Fruit fly (Drosophila melanogaster) whole organism, embryonic: Measurements from ENCODE around the gene CG6287.

Source experiments
- ATbp ChIP-seq: fragments of 200-800 bp; sonication (Bioruptor generic); optimal IDR thresholded peaks from 2 replicates; lab custom pipeline; 2017; ENCODE audit warnings: missing biosample characterization, mild to moderate bottlenecking, missing genetic modification characterization, missing genetic modification reagents
- BEAF-32 ChIP-seq: fragments of 200-800 bp; sonication (Bioruptor generic); optimal IDR thresholded peaks from 3 replicates; lab custom pipeline; 2017; ENCODE audit warnings: missing biosample characterization, missing genetic modification characterization, mild to moderate bottlenecking, moderate library complexity, missing genetic modification reagents
- BtbVII ChIP-seq: fragments of 200-800 bp; sonication (Bioruptor generic); optimal IDR thresholded peaks from 3 replicates; lab custom pipeline; 2017; ENCODE audit warnings: missing biosample characterization, mild to moderate bottlenecking, missing genetic modification characterization
- CG11093 ChIP-seq: fragments of 200-800 bp; sonication (Bioruptor generic); IDR thresholded peaks from 3 replicates; pipeline ENCODE4 v1.3.6; 2022; ENCODE audit warnings: missing biosample characterization, missing genetic modification characterization
- CG11456 ChIP-seq: fragments of 200-800 bp; sonication (Bioruptor generic); IDR thresholded peaks from 3 replicates; pipeline ENCODE4 v1.3.6; 2022; ENCODE audit warnings: missing biosample characterization, missing genetic modification characterization
- CG11504 ChIP-seq: fragments of 200-800 bp; sonication (Bioruptor generic); optimal IDR thresholded peaks from 3 replicates; lab custom pipeline; 2019; ENCODE audit warnings: missing biosample characterization, mild to moderate bottlenecking, missing genetic modification characterization, moderate library complexity
- CG12236 ChIP-seq: fragments of 200-800 bp; sonication (Bioruptor generic); optimal IDR thresholded peaks from 2 replicates; lab custom pipeline; 2016; ENCODE audit warnings: missing biosample characterization, missing genetic modification characterization
- CG12769 ChIP-seq: fragments of 200-800 bp; sonication (Bioruptor generic); optimal IDR thresholded peaks from 2 replicates; lab custom pipeline; 2019; ENCODE audit warnings: missing biosample characterization, mild to moderate bottlenecking, missing genetic modification characterization, moderate library complexity
- CG13123 ChIP-seq: fragments of 200-800 bp; sonication (Bioruptor generic); optimal IDR thresholded peaks from 2 replicates; lab custom pipeline; 2016; ENCODE audit warnings: missing biosample characterization, missing genetic modification characterization
- CG13287 ChIP-seq: fragments of 200-800 bp; sonication (Bioruptor generic); IDR thresholded peaks from 2 replicates; pipeline ENCODE4 v1.3.6; 2022; ENCODE audit warnings: missing biosample characterization, missing genetic modification characterization; ENCODE audit not compliant: partially characterized antibody
- CG1603 ChIP-seq: fragments of 200-800 bp; sonication (Bioruptor generic); optimal IDR thresholded peaks from 2 replicates; lab custom pipeline; 2019; ENCODE audit warnings: missing biosample characterization, mild to moderate bottlenecking, missing genetic modification characterization, moderate library complexity
- CG17186 ChIP-seq: fragments of 200-800 bp; sonication (Bioruptor generic); optimal IDR thresholded peaks from 3 replicates; lab custom pipeline; 2017; ENCODE audit warnings: missing biosample characterization, missing genetic modification reagents, missing genetic modification characterization
- CG17912 ChIP-seq: fragments of 200-800 bp; sonication (Bioruptor generic); optimal IDR thresholded peaks from 2 replicates; lab custom pipeline; 2018; ENCODE audit warnings: missing biosample characterization, mild to moderate bottlenecking, missing genetic modification characterization
- CG31441 ChIP-seq: fragments of 200-800 bp; sonication (Bioruptor generic); IDR thresholded peaks from 2 replicates; pipeline ENCODE4 v1.3.6; 2022; ENCODE audit warnings: missing biosample characterization, missing genetic modification characterization
- CG3281 ChIP-seq: fragments of 200-800 bp; sonication (Bioruptor generic); optimal IDR thresholded peaks from 3 replicates; lab custom pipeline; 2017; ENCODE audit warnings: missing biosample characterization, mild to moderate bottlenecking, missing genetic modification characterization
- CG4424 ChIP-seq: fragments of 200-800 bp; sonication (Bioruptor generic); optimal IDR thresholded peaks from 3 replicates; lab custom pipeline; 2016; ENCODE audit warnings: missing biosample characterization, missing genetic modification characterization
- CG4854 ChIP-seq: fragments of 200-800 bp; sonication (Bioruptor generic); optimal IDR thresholded peaks from 2 replicates; lab custom pipeline; 2016; ENCODE audit warnings: missing biosample characterization, missing genetic modification characterization, inconsistent platforms
- CG6791 ChIP-seq: fragments of 200-800 bp; sonication (Bioruptor generic); IDR thresholded peaks from 3 replicates; pipeline ENCODE4 v1.3.6; 2022; ENCODE audit warnings: missing biosample characterization, missing genetic modification characterization; ENCODE audit not compliant: partially characterized antibody
- CG7963 ChIP-seq: fragments of 200-800 bp; sonication (Bioruptor generic); IDR thresholded peaks from 3 replicates; pipeline ENCODE4 v1.3.6; 2022; ENCODE audit warnings: missing biosample characterization, missing genetic modification characterization; ENCODE audit not compliant: partially characterized antibody
- Deaf1 ChIP-seq: fragments of 200-800 bp; optimal IDR thresholded peaks from 3 replicates; lab custom pipeline; 2019; ENCODE audit warnings: missing biosample characterization, mild to moderate bottlenecking, missing genetic modification characterization, moderate library complexity
- Doc3 ChIP-seq: fragments of 200-800 bp; sonication (Bioruptor generic); IDR thresholded peaks from 3 replicates; pipeline ENCODE4 v1.3.6; 2022; ENCODE audit warnings: missing biosample characterization, missing genetic modification characterization; ENCODE audit not compliant: partially characterized antibody
- E2f1 ChIP-seq: fragments of 200-800 bp; sonication (Bioruptor generic); IDR thresholded peaks from 2 replicates; pipeline ENCODE4 v1.3.6; 2022; ENCODE audit warnings: missing biosample characterization, missing genetic modification characterization
- E2f2 ChIP-seq: fragments of 200-800 bp; sonication (Bioruptor generic); IDR thresholded peaks from 2 replicates; pipeline ENCODE4 v1.3.6; 2022; ENCODE audit warnings: missing biosample characterization, missing genetic modification characterization
- Ets97D ChIP-seq: fragments of 200-800 bp; sonication (Bioruptor generic); optimal IDR thresholded peaks from 3 replicates; lab custom pipeline; 2016; ENCODE audit warnings: missing biosample characterization, missing genetic modification characterization
- GATAe ChIP-seq: fragments of 200-800 bp; sonication (Bioruptor generic); conservative IDR thresholded peaks from 2 replicates; pipeline ENCODE4 v1.3.6; 2022; ENCODE audit warnings: missing biosample characterization, missing genetic modification characterization
- Hr3 ChIP-seq: fragments of 200-800 bp; sonication (Bioruptor generic); optimal IDR thresholded peaks from 3 replicates; lab custom pipeline; 2016; ENCODE audit warnings: missing biosample characterization, missing genetic modification characterization
- Lhr ChIP-seq: fragments of 200-800 bp; sonication (Bioruptor generic); optimal IDR thresholded peaks from 3 replicates; lab custom pipeline; 2017; ENCODE audit warnings: mild to moderate bottlenecking, missing biosample characterization, missing genetic modification reagents, missing genetic modification characterization
- Opbp ChIP-seq: fragments of 200-800 bp; sonication (Bioruptor generic); IDR thresholded peaks from 3 replicates; pipeline ENCODE4 v1.3.6; 2022; ENCODE audit warnings: missing biosample characterization, missing genetic modification characterization; ENCODE audit not compliant: partially characterized antibody
- Sry-δ ChIP-seq: fragments of 200-800 bp; sonication (Bioruptor generic); optimal IDR thresholded peaks from 2 replicates; lab custom pipeline; 2016; ENCODE audit warnings: missing biosample characterization, missing genetic modification characterization
- YL-1 ChIP-seq: fragments of 200-800 bp; sonication (Bioruptor generic); optimal IDR thresholded peaks from 3 replicates; lab custom pipeline; 2017; ENCODE audit warnings: missing biosample characterization, mild to moderate bottlenecking, missing genetic modification characterization
- abd-A ChIP-seq: fragments of 200-800 bp; sonication (Bioruptor generic); optimal IDR thresholded peaks from 3 replicates; lab custom pipeline; 2019; ENCODE audit warnings: missing biosample characterization, mild to moderate bottlenecking, missing genetic modification characterization, moderate library complexity
- cg ChIP-seq: fragments of 200-800 bp; sonication (Bioruptor generic); optimal IDR thresholded peaks from 3 replicates; lab custom pipeline; 2019; ENCODE audit warnings: missing biosample characterization, mild to moderate bottlenecking, missing genetic modification characterization, moderate library complexity
- crp ChIP-seq, 2 experiments: fragments of 200-800 bp; sonication (Bioruptor generic); optimal IDR thresholded peaks; 2 replicates in 1 of 2; 3 replicates in 1 of 2; lab custom pipeline; 2017; ENCODE audit warnings: missing biosample characterization in 2 of 2, missing genetic modification characterization in 2 of 2, mild to moderate bottlenecking in 1 of 2, moderate library complexity in 1 of 2
- danr ChIP-seq: fragments of 200-800 bp; sonication (Bioruptor generic); IDR thresholded peaks from 2 replicates; pipeline ENCODE4 v1.3.6; 2022; ENCODE audit warnings: missing biosample characterization, missing genetic modification characterization
- dimm ChIP-seq: fragments of 200-800 bp; sonication (Bioruptor generic); IDR thresholded peaks from 2 replicates; pipeline ENCODE4 v1.3.6; 2022; ENCODE audit warnings: missing biosample characterization, missing genetic modification characterization
- emc ChIP-seq: fragments of 200-800 bp; sonication (Bioruptor generic); optimal IDR thresholded peaks from 2 replicates; lab custom pipeline; 2016; ENCODE audit warnings: missing biosample characterization, missing genetic modification characterization
- esg ChIP-seq: fragments of 200-800 bp; sonication (Bioruptor generic); conservative IDR thresholded peaks from 2 replicates; pipeline ENCODE4 v1.3.6; 2022; ENCODE audit warnings: missing biosample characterization, missing genetic modification characterization
- fd102C ChIP-seq: fragments of 200-800 bp; sonication (Bioruptor generic); optimal IDR thresholded peaks from 2 replicates; lab custom pipeline; 2018; ENCODE audit warnings: missing biosample characterization, mild to moderate bottlenecking, missing genetic modification characterization, moderate library complexity
- fru ChIP-seq: fragments of >200 bp; optimal IDR thresholded peaks from 2 replicates; lab custom pipeline; 2017
- gfzf ChIP-seq: fragments of 200-800 bp; sonication (Bioruptor generic); optimal IDR thresholded peaks from 2 replicates; lab custom pipeline; 2016; ENCODE audit warnings: missing biosample characterization, mild to moderate bottlenecking, missing genetic modification characterization, moderate library complexity
- grn ChIP-seq: fragments of 200-800 bp; sonication (Bioruptor generic); optimal IDR thresholded peaks from 3 replicates; lab custom pipeline; 2017; ENCODE audit warnings: missing biosample characterization, missing genetic modification characterization
- gsb ChIP-seq: fragments of 200-800 bp; sonication (Bioruptor generic); IDR thresholded peaks from 2 replicates; pipeline ENCODE4 v1.3.6; 2022; ENCODE audit warnings: missing biosample characterization, missing genetic modification characterization
- gt ChIP-seq: fragments of 200-800 bp; sonication (Bioruptor generic); IDR thresholded peaks from 2 replicates; pipeline ENCODE4 v1.3.6; 2022; ENCODE audit warnings: missing biosample characterization, missing genetic modification characterization
- hbn ChIP-seq: fragments of 200-800 bp; sonication (Bioruptor generic); IDR thresholded peaks from 2 replicates; pipeline ENCODE4 v1.3.6; 2022; ENCODE audit warnings: missing biosample characterization, missing genetic modification characterization; ENCODE audit not compliant: partially characterized antibody
- klu ChIP-seq: fragments of 200-800 bp; sonication (Bioruptor generic); IDR thresholded peaks from 2 replicates; pipeline ENCODE4 v1.3.6; 2022; ENCODE audit warnings: missing biosample characterization, missing genetic modification characterization
- knrl ChIP-seq: fragments of 200-800 bp; sonication (Bioruptor generic); IDR thresholded peaks from 3 replicates; pipeline ENCODE4 v1.3.6; 2022; ENCODE audit warnings: missing biosample characterization, missing genetic modification characterization; ENCODE audit not compliant: partially characterized antibody
- phol ChIP-seq: fragments of 200-800 bp; sonication (Bioruptor generic); optimal IDR thresholded peaks from 3 replicates; lab custom pipeline; 2018; ENCODE audit warnings: missing biosample characterization, mild to moderate bottlenecking, missing genetic modification characterization, moderate library complexity
- ranshi ChIP-seq: fragments of 200-800 bp; sonication (Bioruptor generic); IDR thresholded peaks from 2 replicates; pipeline ENCODE4 v1.3.6; 2022; ENCODE audit warnings: missing biosample characterization, missing genetic modification characterization
- ttk ChIP-seq: fragments of 200-800 bp; sonication (Bioruptor generic); IDR thresholded peaks from 2 replicates; pipeline ENCODE4 v2.1.2; 2022; ENCODE audit warnings: missing biosample characterization, missing genetic modification characterization
- twi ChIP-seq: fragments of 200-800 bp; optimal IDR thresholded peaks from 2 replicates; lab custom pipeline; 2019; ENCODE audit warnings: missing biosample characterization, mild to moderate bottlenecking, missing genetic modification characterization, moderate library complexity

CG6287 gene

dm6 chr2L:11119966-11120517 is 35.5 kb downstream of the CG6287 start, which contains the start of gene CG6230 (continued):
- TF ChIP-seq phol (tag; lab: Kevin White, UChicago) (peak; percentile 14), CG11504 (tag; lab: Kevin White, UChicago) (no peak), CG1603 (tag; lab: Kevin White, UChicago) (no peak), fru (lab: Kevin White, UChicago) (no peak), cg (GFP tag; lab: Kevin White, UChicago) (no peak), fd102C (GFP tag; lab: Kevin White, UChicago) (no peak), ATbp (GFP tag; lab: Kevin White, UChicago) (no peak), danr (GFP tag; lab: Robert Waterston, UW) (no peak), esg (no peak), CG4854 (GFP tag; lab: Kevin White, UChicago) (no peak), ranshi (GFP tag; lab: Robert Waterston, UW) (no peak), gsb (GFP tag; lab: Robert Waterston, UW) (no peak), CG6791 (GFP tag; lab: Robert Waterston, UW) (peak; percentile 68; the same call in 2 of the 3 replicates), Hr3 (no peak), knrl (peak; percentile 61; the same call in 2 of the 3 replicates), Lhr (GFP tag; lab: Kevin White, UChicago) (no peak), grn (GFP tag; lab: Kevin White, UChicago) (no peak), Doc3 (peak; percentile 51; the same call in 1 of the 3 replicates), CG11093 (no peak), gfzf (peak; percentile 18), CG7963 (GFP tag; lab: Robert Waterston, UW) (peak; percentile 11; the same call in 1 of the 3 replicates), Opbp (GFP tag; lab: Robert Waterston, UW) (peak; percentile 67; the same call in 2 of the 3 replicates), E2f2 (GFP tag; lab: Robert Waterston, UW) (peak; percentile 90), dimm (no peak), CG31441 (no peak), hbn (GFP tag; lab: Robert Waterston, UW) (peak; percentile 55; the same call in 1 of the 2 replicates), CG13123 (no peak), twi (tag; lab: Kevin White, UChicago) (no peak), Ets97D (GFP tag; lab: Kevin White, UChicago) (no peak), Sry-δ (GFP tag; lab: Kevin White, UChicago) (peak; percentile 61), CG12769 (tag; lab: Kevin White, UChicago) (no peak), CG17186 (GFP tag; lab: Kevin White, UChicago) (no peak), BEAF-32 (GFP tag; lab: Kevin White, UChicago) (peak; percentile 70), CG11456 (GFP tag; lab: Robert Waterston, UW) (no peak), CG17912 (no peak), CG13287 (GFP tag; lab: Robert Waterston, UW) (peak; percentile 77), emc (no peak), gt (GFP tag; lab: Robert Waterston, UW) (no peak), E2f1 (GFP tag; lab: Robert Waterston, UW) (no peak), CG4424 (GFP tag; lab: Kevin White, UChicago) (no peak), YL-1 (peak; percentile 66), CG12236 (no peak), CG3281 (GFP tag; lab: Kevin White, UChicago) (no peak), GATAe (GFP tag; lab: Robert Waterston, UW) (no peak), abd-A (tag; lab: Kevin White, UChicago) (no peak), klu (GFP tag; lab: Robert Waterston, UW) (no peak), ttk (GFP tag; lab: Robert Waterston, UW) (no peak), Deaf1 (no peak), BtbVII (no peak), crp (GFP tag; optimal IDR thresholded peaks at IDR 0.05; lab: Kevin White, UChicago) (peak; percentile 31 to 91)
